Fruit fly (Drosophila melanogaster): ENCODE results near the gene CG7386.

Gene CG7386

dm6 chr3L:6217212-6217611 is 27.7 kb downstream of the CG7386 start (continued):
- TF ChIP-seq Ets21C (GFP tag; optimal IDR thresholded peaks at IDR 0.05): no peak
- no peak for TF ChIP-seq Eip75B (GFP tag; optimal IDR thresholded peaks at IDR 0.05)
- TF ChIP-seq OdsH (GFP tag; optimal IDR thresholded peaks at IDR 0.05): no peak
- no peak for TF ChIP-seq Sox14 (GFP tag; optimal IDR thresholded peaks at IDR 0.05)
- no peak for TF ChIP-seq Smox (GFP tag; optimal IDR thresholded peaks at IDR 0.05)
- TF ChIP-seq Eip78C (GFP tag): no peak
- peak; percentile 21 for TF ChIP-seq achi (GFP tag; optimal IDR thresholded peaks at IDR 0.05)
- TF ChIP-seq CG4318 (GFP tag; optimal IDR thresholded peaks at IDR 0.05): no peak
- no peak for TF ChIP-seq Ets96B (tag; optimal IDR thresholded peaks at IDR 0.05)
- no peak for TF ChIP-seq Hr38 (GFP tag; optimal IDR thresholded peaks at IDR 0.05)
- peak; percentile 53 for TF ChIP-seq Sox102F (GFP tag; optimal IDR thresholded peaks at IDR 0.05)
- peak; percentile 50 for TF ChIP-seq CG32006 (GFP tag; optimal IDR thresholded peaks at IDR 0.05)
- no peak for TF ChIP-seq dac (GFP tag; optimal IDR thresholded peaks at IDR 0.05)
- peak; percentile 52; the same call in 2 of the 3 replicates for TF ChIP-seq eg (GFP tag; IDR thresholded peaks at IDR 0.05)
- no peak for TF ChIP-seq CG1621 (tag; optimal IDR thresholded peaks at IDR 0.05)
- TF ChIP-seq CG11762 (GFP tag; optimal IDR thresholded peaks at IDR 0.05; ENCODE audit: insufficient read depth): no peak

dm6 chr3L:6217806-6218205 is 28.3 kb downstream of the CG7386 start, which contains the start of gene LanA:
Gene LanA, minus strand, starts transcription at chr3L:6218022.
- TF ChIP-seq CG3032 (tag; optimal IDR thresholded peaks at IDR 0.05): no peak
- TF ChIP-seq fd85E (GFP tag; optimal IDR thresholded peaks at IDR 0.05): no peak
- TF ChIP-seq CG11294 (GFP tag; IDR thresholded peaks at IDR 0.05): no peak
- TF ChIP-seq fkh (GFP tag; optimal IDR thresholded peaks at IDR 0.05): peak; percentile 9
- peak; percentile 67 for TF ChIP-seq svp (GFP tag)
- TF ChIP-seq CG6808 (GFP tag; optimal IDR thresholded peaks at IDR 0.05): no peak
- TF ChIP-seq CG31627 (GFP tag; optimal IDR thresholded peaks at IDR 0.05): no peak
- TF ChIP-seq eg (GFP tag; IDR thresholded peaks at IDR 0.05): peak; percentile 14; the same call in 1 of the 3 replicates
- TF ChIP-seq esn (GFP tag; optimal IDR thresholded peaks at IDR 0.05): no peak
- no peak for TF ChIP-seq fd59A (GFP tag; optimal IDR thresholded peaks at IDR 0.05)
- no peak for TF ChIP-seq CG6792 (GFP tag; optimal IDR thresholded peaks at IDR 0.05)
- TF ChIP-seq Ets96B (tag; optimal IDR thresholded peaks at IDR 0.05): no peak
- no peak for TF ChIP-seq Sox14 (GFP tag; optimal IDR thresholded peaks at IDR 0.05)
- TF ChIP-seq acj6 (GFP tag; optimal IDR thresholded peaks at IDR 0.05): no peak
- TF ChIP-seq CG1621 (tag; optimal IDR thresholded peaks at IDR 0.05): no peak
- TF ChIP-seq CG11762 (GFP tag; optimal IDR thresholded peaks at IDR 0.05; ENCODE audit: insufficient read depth): no peak
- peak; percentile 7 for TF ChIP-seq achi (GFP tag; optimal IDR thresholded peaks at IDR 0.05)
- peak; percentile 7 for TF ChIP-seq CG3919 (GFP tag; optimal IDR thresholded peaks at IDR 0.05)
- no peak for TF ChIP-seq CG7368 (GFP tag; optimal IDR thresholded peaks at IDR 0.05)
- TF ChIP-seq CG32006 (GFP tag; optimal IDR thresholded peaks at IDR 0.05): no peak
- no peak for TF ChIP-seq CG34406 (GFP tag; optimal IDR thresholded peaks at IDR 0.05)
- peak; percentile 52; the same call in 2 of the 3 replicates for TF ChIP-seq CG6163 (GFP tag; IDR thresholded peaks at IDR 0.05)
- no peak for TF ChIP-seq ss (GFP tag; optimal IDR thresholded peaks at IDR 0.05)
- TF ChIP-seq pdm3 (GFP tag; optimal IDR thresholded peaks at IDR 0.05): no peak
- no peak for TF ChIP-seq CG10669 (GFP tag; optimal IDR thresholded peaks at IDR 0.05)
- TF ChIP-seq Eip78C (GFP tag): no peak
- TF ChIP-seq CG15336 (GFP tag; IDR thresholded peaks at IDR 0.05): no peak; the same call in 1 of the 2 replicates
- TF ChIP-seq Lpt (GFP tag; optimal IDR thresholded peaks at IDR 0.05): no peak
- no peak for TF ChIP-seq dsx (GFP tag; optimal IDR thresholded peaks at IDR 0.05; ENCODE audit: poor library complexity, severe bottlenecking)
- TF ChIP-seq Hr38 (GFP tag; optimal IDR thresholded peaks at IDR 0.05): no peak
- no peak for TF ChIP-seq Ets21C (GFP tag; optimal IDR thresholded peaks at IDR 0.05)
- TF ChIP-seq net (GFP tag; optimal IDR thresholded peaks at IDR 0.05): no peak
- TF ChIP-seq CG16779 (tag; optimal IDR thresholded peaks at IDR 0.05): no peak
- TF ChIP-seq CG9139 (GFP tag; optimal IDR thresholded peaks at IDR 0.05): no peak
- no peak for TF ChIP-seq lz (GFP tag; optimal IDR thresholded peaks at IDR 0.05)
- TF ChIP-seq Met (GFP tag; optimal IDR thresholded peaks at IDR 0.05): no peak
- TF ChIP-seq CG6854 (GFP tag; optimal IDR thresholded peaks at IDR 0.05): peak; percentile 37
- TF ChIP-seq Eip75B (GFP tag; optimal IDR thresholded peaks at IDR 0.05): no peak
- peak; percentile 35 for TF ChIP-seq Sox102F (GFP tag; optimal IDR thresholded peaks at IDR 0.05)
- no peak for TF ChIP-seq Eip93F (GFP tag; optimal IDR thresholded peaks at IDR 0.05)
- peak; percentile 25 for TF ChIP-seq vri (GFP tag; optimal IDR thresholded peaks at IDR 0.05)
- TF ChIP-seq salr (GFP tag; optimal IDR thresholded peaks at IDR 0.05): no peak
- TF ChIP-seq Blimp-1 (GFP tag; optimal IDR thresholded peaks at IDR 0.05): peak; percentile 67
- TF ChIP-seq Sox15 (GFP tag; optimal IDR thresholded peaks at IDR 0.05): no peak
- TF ChIP-seq OdsH (GFP tag; optimal IDR thresholded peaks at IDR 0.05): no peak

Measured in whole organism, prepupa.